Fruit fly (Drosophila melanogaster) whole organism, prepupa: Measurements from ENCODE around the gene RhoL.

ENCODE experiments used
- Blimp-1 ChIP-seq: fragments of 200-800 bp; sonication (Bioruptor generic); optimal IDR thresholded peaks from 3 replicates; lab custom pipeline; 2017; ENCODE audit warnings: missing biosample characterization, missing genetic modification characterization, mild to moderate bottlenecking, moderate library complexity, missing genetic modification reagents
- CG10631 ChIP-seq: fragments of 200-800 bp; sonication (Bioruptor generic); optimal IDR thresholded peaks from 2 replicates; lab custom pipeline; 2016; ENCODE audit warnings: missing biosample characterization, missing genetic modification characterization
- CG10669 ChIP-seq: fragments of 200-800 bp; sonication (Bioruptor generic); optimal IDR thresholded peaks from 3 replicates; lab custom pipeline; 2018; ENCODE audit warnings: missing biosample characterization, mild to moderate bottlenecking, missing genetic modification characterization, moderate library complexity
- CG11902 ChIP-seq: fragments of 200-800 bp; sonication (Bioruptor generic); optimal IDR thresholded peaks from 3 replicates; lab custom pipeline; 2016; ENCODE audit warnings: missing biosample characterization, missing genetic modification characterization
- CG16779 ChIP-seq: fragments of 200-800 bp; sonication (Bioruptor generic); optimal IDR thresholded peaks from 3 replicates; lab custom pipeline; 2017; ENCODE audit warnings: missing biosample characterization, mild to moderate bottlenecking, missing genetic modification characterization
- CG31627 ChIP-seq: fragments of 200-800 bp; sonication (Bioruptor generic); optimal IDR thresholded peaks from 3 replicates; lab custom pipeline; 2016; ENCODE audit warnings: missing biosample characterization, missing genetic modification characterization
- CG32006 ChIP-seq: fragments of 200-800 bp; sonication (Bioruptor generic); optimal IDR thresholded peaks from 3 replicates; lab custom pipeline; 2017; ENCODE audit warnings: missing biosample characterization, mild to moderate bottlenecking, missing genetic modification characterization
- CG3919 ChIP-seq: fragments of 200-800 bp; sonication (Bioruptor generic); optimal IDR thresholded peaks from 3 replicates; lab custom pipeline; 2016; ENCODE audit warnings: missing biosample characterization, missing genetic modification characterization
- CG6163 ChIP-seq: fragments of 200-800 bp; sonication (Bioruptor generic); IDR thresholded peaks from 3 replicates; pipeline ENCODE4 v1.3.6; 2022; ENCODE audit warnings: missing biosample characterization, missing genetic modification characterization
- CG6792 ChIP-seq: fragments of 200-800 bp; sonication (Bioruptor generic); optimal IDR thresholded peaks from 3 replicates; lab custom pipeline; 2016; ENCODE audit warnings: missing biosample characterization, missing genetic modification characterization
- CG7368 ChIP-seq: fragments of 200-800 bp; sonication (Bioruptor generic); optimal IDR thresholded peaks from 3 replicates; lab custom pipeline; 2016; ENCODE audit warnings: missing biosample characterization, missing genetic modification characterization
- CG8119 ChIP-seq: fragments of 200-800 bp; sonication (Bioruptor generic); IDR thresholded peaks from 3 replicates; pipeline ENCODE4 v1.3.6; 2022; ENCODE audit warnings: missing biosample characterization, missing genetic modification characterization
- CG8632 ChIP-seq: fragments of 200-800 bp; sonication (Bioruptor generic); optimal IDR thresholded peaks from 3 replicates; lab custom pipeline; 2016; ENCODE audit warnings: missing biosample characterization, missing genetic modification characterization
- Eip75B ChIP-seq: fragments of 200-800 bp; sonication (Bioruptor generic); optimal IDR thresholded peaks from 3 replicates; lab custom pipeline; 2016; ENCODE audit warnings: missing biosample characterization, missing genetic modification characterization
- Eip78C ChIP-seq: fragments of 200-800 bp; sonication (Bioruptor generic); peaks from one replicate; lab custom pipeline; 2016; ENCODE audit warnings: missing biosample characterization, missing genetic modification characterization
- Ets21C ChIP-seq: fragments of 200-800 bp; sonication (Bioruptor generic); optimal IDR thresholded peaks from 3 replicates; lab custom pipeline; 2016; ENCODE audit warnings: missing biosample characterization, missing genetic modification characterization
- Gug ChIP-seq: fragments of 200-800 bp; sonication (Bioruptor generic); IDR thresholded peaks from 2 replicates; pipeline ENCODE4 v1.3.6; 2022; ENCODE audit warnings: missing biosample characterization, missing genetic modification characterization
- Hr39 ChIP-seq: fragments of 200-800 bp; sonication (Bioruptor generic); optimal IDR thresholded peaks from 2 replicates; lab custom pipeline; 2016; ENCODE audit warnings: missing biosample characterization, missing genetic modification characterization
- Hr4 ChIP-seq: fragments of 200-800 bp; sonication (Bioruptor generic); optimal IDR thresholded peaks from 3 replicates; lab custom pipeline; 2016; ENCODE audit warnings: missing biosample characterization, missing genetic modification characterization
- Sox14 ChIP-seq: fragments of 200-800 bp; sonication (Bioruptor generic); optimal IDR thresholded peaks from 3 replicates; lab custom pipeline; 2016; ENCODE audit warnings: missing biosample characterization, missing genetic modification characterization
- achi ChIP-seq: fragments of 200-800 bp; sonication (Bioruptor generic); optimal IDR thresholded peaks from 3 replicates; lab custom pipeline; 2016; ENCODE audit warnings: missing biosample characterization, missing genetic modification characterization
- dac ChIP-seq: fragments of 200-800 bp; sonication (Bioruptor generic); optimal IDR thresholded peaks from 2 replicates; lab custom pipeline; 2017; ENCODE audit warnings: missing biosample characterization, mild to moderate bottlenecking, missing genetic modification characterization
- dsx ChIP-seq: fragments of 200-800 bp; optimal IDR thresholded peaks from 3 replicates; lab custom pipeline; 2019; ENCODE audit warnings: missing biosample characterization, mild to moderate bottlenecking, missing genetic modification characterization, moderate library complexity; ENCODE audit not compliant: poor library complexity, severe bottlenecking
- eg ChIP-seq: fragments of 200-800 bp; sonication (Bioruptor generic); IDR thresholded peaks from 3 replicates; pipeline ENCODE4 v1.3.6; 2022; ENCODE audit warnings: missing biosample characterization, missing genetic modification characterization
- esn ChIP-seq: fragments of 200-800 bp; sonication (Bioruptor generic); optimal IDR thresholded peaks from 2 replicates; lab custom pipeline; 2016; ENCODE audit warnings: missing biosample characterization, mild to moderate bottlenecking, missing genetic modification characterization, moderate library complexity
- fkh ChIP-seq: fragments of 200-800 bp; sonication (Bioruptor generic); optimal IDR thresholded peaks from 3 replicates; lab custom pipeline; 2017; ENCODE audit warnings: missing biosample characterization, mild to moderate bottlenecking, missing genetic modification characterization, moderate library complexity
- net ChIP-seq: fragments of 200-800 bp; sonication (Bioruptor generic); optimal IDR thresholded peaks from 3 replicates; lab custom pipeline; 2016; ENCODE audit warnings: missing biosample characterization, missing genetic modification characterization
- salr ChIP-seq, 2 experiments: fragments of 200-800 bp; sonication (Bioruptor generic); optimal IDR thresholded peaks; 3 replicates each; lab custom pipeline; 2016 to 2018; ENCODE audit warnings: missing biosample characterization in 2 of 2, missing genetic modification characterization in 2 of 2, mild to moderate bottlenecking in 1 of 2
- ss ChIP-seq, 2 experiments: fragments of 200-800 bp; sonication (Bioruptor generic); optimal IDR thresholded peaks; 2 replicates in 1 of 2; 3 replicates in 1 of 2; lab custom pipeline; 2017 to 2018; ENCODE audit warnings: mild to moderate bottlenecking in 2 of 2, missing biosample characterization in 2 of 2, missing genetic modification characterization in 2 of 2, moderate library complexity in 1 of 2
- svp ChIP-seq: fragments of 200-800 bp; sonication (Bioruptor generic); peaks from one replicate; lab custom pipeline; 2016; ENCODE audit warnings: missing biosample characterization, missing genetic modification characterization

The RhoL gene

DNA sequence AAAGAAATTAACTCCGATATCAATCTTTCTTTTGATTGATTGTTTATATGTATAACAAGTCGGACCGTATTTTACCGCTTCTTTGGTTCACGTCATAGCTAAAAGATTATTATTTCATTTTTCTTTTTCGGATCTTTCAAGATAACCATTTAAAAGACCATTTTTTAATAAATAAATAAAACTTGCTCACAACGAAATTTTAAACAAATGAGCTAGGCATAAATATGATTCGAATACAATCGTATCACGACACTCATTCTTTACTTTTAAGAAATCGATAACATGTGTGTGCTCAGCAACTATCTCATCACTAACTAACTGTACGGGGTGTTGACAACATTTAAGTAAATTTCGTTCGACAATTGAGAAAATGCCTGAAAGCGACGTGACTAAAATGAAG is 2.0 kb upstream of the RhoL start, which contains the start of gene CG8149 (continued):
- TF ChIP-seq CG3919 (GFP tag; lab: Kevin White, UChicago) (no peak), dac (GFP tag; lab: Kevin White, UChicago) (no peak), CG11902 (GFP tag; lab: Kevin White, UChicago) (no peak), CG16779 (tag; lab: Kevin White, UChicago) (no peak), salr (GFP tag; optimal IDR thresholded peaks at IDR 0.05; lab: Kevin White, UChicago) (no peak), esn (peak; percentile 27)

DNA sequence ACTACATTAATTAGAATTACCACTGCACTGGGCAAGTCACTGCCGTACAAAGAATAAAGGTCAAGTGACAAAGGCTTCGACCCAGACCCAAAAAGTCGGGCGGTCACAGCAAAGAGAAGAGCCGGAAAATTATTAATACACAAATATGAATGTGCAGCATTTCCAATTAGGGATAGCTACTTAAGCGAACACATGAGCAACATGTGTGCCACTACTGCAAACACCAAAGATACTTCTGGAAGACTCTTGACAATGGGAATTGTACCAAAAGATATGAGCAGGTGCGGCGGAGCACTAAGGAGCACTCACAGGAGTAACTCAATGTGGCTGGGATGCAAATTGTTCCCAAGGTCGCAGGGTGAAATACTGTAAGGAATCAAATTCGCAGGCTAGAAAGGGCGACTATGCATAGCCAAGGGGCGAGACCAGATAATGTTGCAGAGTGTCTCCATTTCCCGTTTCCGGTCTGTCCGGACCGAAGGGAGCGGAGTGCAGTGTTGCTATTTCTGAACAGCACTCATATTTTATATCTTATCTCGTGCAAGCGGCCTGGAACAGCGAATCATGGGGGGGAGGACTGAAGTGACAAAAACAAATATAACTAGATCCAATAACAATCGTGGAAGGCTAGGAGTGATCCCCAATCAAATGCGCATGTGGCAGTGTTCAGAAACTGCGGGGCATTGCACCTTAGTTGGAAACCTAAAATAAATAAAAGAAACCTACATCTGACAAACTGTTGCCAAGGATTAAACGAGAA is 1.1 kb upstream of the RhoL start:
- 0 out of 3 replicates have a peak, but pooled peaks have one; percentile 16 for TF ChIP-seq CG8119 (GFP tag; lab: Robert Waterston, UW)
- no peak for TF ChIP-seq Hr39 (GFP tag; lab: Kevin White, UChicago)
- TF ChIP-seq Eip78C (GFP tag; lab: Kevin White, UChicago): peak; percentile 61
- no peak for TF ChIP-seq Ets21C (GFP tag; lab: Kevin White, UChicago)
- TF ChIP-seq CG6163: peak; percentile 17; the same call in 1 of the 3 replicates
- peak; percentile 30 for TF ChIP-seq dsx (GFP tag; lab: Kevin White, UChicago)
- peak in 1 of 2 experiments; percentile 8 for TF ChIP-seq ss (GFP tag; optimal IDR thresholded peaks at IDR 0.05; lab: Kevin White, UChicago)
- no peak for TF ChIP-seq esn
- TF ChIP-seq CG6792: no peak

DNA sequence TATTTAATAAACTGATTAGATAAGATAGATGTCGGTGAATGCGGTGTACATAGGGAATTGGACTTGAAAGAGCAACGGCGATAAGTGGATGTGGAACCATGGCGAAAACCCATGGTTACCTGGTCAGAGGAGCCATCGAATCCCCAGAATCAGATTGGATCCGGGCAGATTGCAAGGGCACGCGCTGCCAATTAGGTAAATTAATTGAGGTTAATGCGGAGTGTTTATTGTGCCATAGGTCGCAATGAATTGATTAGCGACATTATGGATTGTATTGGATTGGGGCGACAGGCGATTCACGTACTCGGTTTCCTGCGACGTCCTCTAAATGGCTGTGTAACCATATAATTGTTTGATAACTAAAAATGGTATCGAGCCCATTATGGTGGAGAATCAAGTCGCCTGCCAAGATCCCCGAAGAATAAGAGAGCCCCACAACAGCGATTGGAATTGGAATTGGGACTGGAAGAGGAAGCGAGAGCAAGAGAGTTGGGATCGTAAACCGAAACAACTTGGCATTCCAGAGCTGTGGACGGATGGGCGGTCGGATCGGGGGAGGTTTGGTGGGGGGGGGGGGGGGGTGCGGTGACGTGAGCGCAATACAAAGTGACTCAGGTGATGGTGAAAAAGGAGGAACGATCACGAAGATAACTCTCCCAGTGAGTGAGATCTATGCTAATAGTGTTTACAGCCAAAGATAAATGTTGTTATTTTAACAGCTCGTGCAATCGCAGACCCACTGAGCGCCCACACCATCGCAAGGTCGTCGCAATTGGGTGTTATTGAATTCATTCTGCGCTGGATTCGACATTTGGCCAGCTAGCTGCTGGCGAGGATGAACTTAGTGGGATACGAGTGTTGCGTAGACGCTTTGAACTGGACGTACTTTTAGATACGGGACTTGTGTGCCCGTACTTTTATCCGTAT is 629 bp downstream of the RhoL start:
- TF ChIP-seq dsx (GFP tag; lab: Kevin White, UChicago) (peak; percentile 68), ss (GFP tag; optimal IDR thresholded peaks at IDR 0.05; lab: Kevin White, UChicago) (peak in 1 of 2 experiments; percentile 16), achi (GFP tag; lab: Kevin White, UChicago) (no peak), Eip78C (GFP tag; lab: Kevin White, UChicago) (peak; percentile 52), svp (peak; percentile 82), eg (GFP tag; lab: Robert Waterston, UW) (no peak), fkh (GFP tag; lab: Kevin White, UChicago) (peak; percentile 43), Hr4 (GFP tag; lab: Kevin White, UChicago) (no peak)

DNA sequence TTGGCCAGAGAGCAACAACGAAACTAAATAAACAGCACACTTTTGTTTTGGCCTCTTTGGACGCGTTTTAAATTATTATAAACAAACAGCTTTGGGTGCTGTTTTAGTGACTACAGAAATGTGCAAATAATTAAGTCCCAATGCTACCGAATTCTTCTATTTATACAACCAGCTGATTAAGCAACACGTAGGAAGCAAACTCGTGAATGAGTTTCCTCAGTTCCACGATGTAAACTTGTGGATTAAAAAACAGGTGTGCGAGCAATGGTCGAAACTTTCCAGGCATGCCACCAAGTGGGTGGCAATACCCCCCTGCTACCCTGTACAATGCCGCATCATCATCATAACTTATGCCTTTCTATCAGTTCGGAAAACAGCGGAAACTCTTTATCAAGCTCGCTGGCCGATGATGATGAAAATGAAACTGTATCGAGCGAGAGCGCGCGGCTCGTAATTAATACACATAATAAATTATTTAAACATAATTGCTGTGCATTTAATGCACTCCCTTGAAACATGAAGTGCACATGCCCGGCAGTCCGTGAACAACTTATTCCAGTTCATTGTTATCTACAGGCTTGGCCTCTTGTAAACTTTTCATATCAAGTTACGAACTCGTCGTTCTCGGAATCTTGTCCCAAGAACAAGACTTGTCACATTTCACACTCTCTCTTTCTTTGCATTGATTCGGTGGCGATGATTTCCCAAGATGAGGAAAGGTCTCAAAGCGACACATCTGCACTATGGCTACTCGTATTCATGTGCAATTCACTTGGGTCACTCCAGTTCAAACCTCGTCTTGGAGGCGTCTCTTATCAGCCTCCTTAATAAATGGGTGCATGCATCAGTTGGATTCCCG is 2.0 kb downstream of the RhoL start:
- TF ChIP-seq net (GFP tag; lab: Kevin White, UChicago): no peak
- peak; percentile 56 for TF ChIP-seq Eip78C (GFP tag; lab: Kevin White, UChicago)
- TF ChIP-seq CG31627 (GFP tag; lab: Kevin White, UChicago): no peak
- no peak for TF ChIP-seq CG7368 (GFP tag; lab: Kevin White, UChicago)
- TF ChIP-seq salr (GFP tag; optimal IDR thresholded peaks at IDR 0.05; lab: Kevin White, UChicago): no peak
- TF ChIP-seq Hr4 (GFP tag; lab: Kevin White, UChicago): no peak
- TF ChIP-seq svp: peak; percentile 94
- no peak for TF ChIP-seq Gug
- no peak for TF ChIP-seq Sox14 (GFP tag; lab: Kevin White, UChicago)
- peak; percentile 7 for TF ChIP-seq Eip75B (GFP tag; lab: Kevin White, UChicago)
- TF ChIP-seq CG8632 (GFP tag; lab: Kevin White, UChicago): no peak
- no peak for TF ChIP-seq Blimp-1 (GFP tag; lab: Kevin White, UChicago)
- TF ChIP-seq CG10631 (GFP tag; lab: Kevin White, UChicago): no peak
- TF ChIP-seq CG11902 (GFP tag; lab: Kevin White, UChicago): no peak
- TF ChIP-seq eg (GFP tag; lab: Robert Waterston, UW): 0 out of 3 replicates have a peak, but pooled peaks have one; percentile 19
- TF ChIP-seq CG10669 (GFP tag; lab: Kevin White, UChicago): no peak
- 0 out of 3 replicates have a peak, but pooled peaks have one; percentile 27 for TF ChIP-seq CG6163
- TF ChIP-seq CG3919 (GFP tag; lab: Kevin White, UChicago): no peak
- no peak for TF ChIP-seq achi (GFP tag; lab: Kevin White, UChicago)
- no peak for TF ChIP-seq fkh (GFP tag; lab: Kevin White, UChicago)
- no peak for TF ChIP-seq CG32006 (GFP tag; lab: Kevin White, UChicago)
- no peak for TF ChIP-seq CG6792
